Fruit fly (Drosophila melanogaster) whole organism, embryonic: ENCODE data around the gene Cep97.

Source experiments
- Adf1 ChIP-seq: fragments of 200-800 bp; sonication (Bioruptor generic); IDR thresholded peaks from 2 replicates; pipeline ENCODE4 v1.3.6; 2022; ENCODE audit warnings: missing biosample characterization, missing genetic modification characterization
- Atf-2 ChIP-seq: fragments of 200-800 bp; sonication (Bioruptor generic); optimal IDR thresholded peaks from 2 replicates; lab custom pipeline; 2016; ENCODE audit warnings: missing biosample characterization, missing genetic modification characterization
- Atf3 ChIP-seq: fragments of 200-800 bp; sonication (Bioruptor generic); optimal IDR thresholded peaks from 3 replicates; lab custom pipeline; 2016; ENCODE audit warnings: missing biosample characterization, missing genetic modification characterization
- CG10979 ChIP-seq: fragments of 200-800 bp; sonication (Bioruptor generic); optimal IDR thresholded peaks from 2 replicates; lab custom pipeline; 2018; ENCODE audit warnings: missing biosample characterization, mild to moderate bottlenecking, missing genetic modification characterization, moderate library complexity
- CG11085 ChIP-seq: fragments of 200-800 bp; sonication (Bioruptor generic); IDR thresholded peaks from 2 replicates; pipeline ENCODE4 v1.3.6; 2022; ENCODE audit warnings: missing biosample characterization, missing genetic modification characterization
- CG11247 ChIP-seq: fragments of 200-800 bp; sonication (Bioruptor generic); IDR thresholded peaks from 2 replicates; pipeline ENCODE4 v1.3.6; 2022; ENCODE audit warnings: missing biosample characterization, missing genetic modification characterization
- CG11398 ChIP-seq: fragments of 200-800 bp; sonication (Bioruptor generic); optimal IDR thresholded peaks from 2 replicates; lab custom pipeline; 2016; ENCODE audit warnings: missing biosample characterization, missing genetic modification characterization
- CG12219 ChIP-seq: fragments of 200-800 bp; sonication (Bioruptor generic); optimal IDR thresholded peaks from 3 replicates; lab custom pipeline; 2018; ENCODE audit warnings: missing biosample characterization, mild to moderate bottlenecking, missing genetic modification characterization
- CG12299 ChIP-seq: fragments of 200-800 bp; sonication (Bioruptor generic); optimal IDR thresholded peaks from 2 replicates; lab custom pipeline; 2018; ENCODE audit warnings: missing biosample characterization, mild to moderate bottlenecking, missing genetic modification characterization
- CG13894 ChIP-seq: fragments of 200-800 bp; sonication (Bioruptor generic); optimal IDR thresholded peaks from 3 replicates; lab custom pipeline; 2018; ENCODE audit warnings: missing biosample characterization, mild to moderate bottlenecking, missing genetic modification characterization, moderate library complexity
- CG1529 ChIP-seq: fragments of 200-800 bp; sonication (Bioruptor generic); optimal IDR thresholded peaks from 3 replicates; lab custom pipeline; 2018; ENCODE audit warnings: missing biosample characterization, missing genetic modification characterization
- CG16813 ChIP-seq: fragments of 200-800 bp; sonication (Bioruptor generic); IDR thresholded peaks from 3 replicates; pipeline ENCODE4 v1.3.6; 2022; ENCODE audit warnings: missing biosample characterization, missing genetic modification characterization; ENCODE audit not compliant: partially characterized antibody
- CG17912 ChIP-seq: fragments of 200-800 bp; sonication (Bioruptor generic); optimal IDR thresholded peaks from 2 replicates; lab custom pipeline; 2018; ENCODE audit warnings: missing biosample characterization, mild to moderate bottlenecking, missing genetic modification characterization
- CG1792 ChIP-seq: fragments of 200-800 bp; sonication (Bioruptor generic); optimal IDR thresholded peaks from 2 replicates; lab custom pipeline; 2016; ENCODE audit warnings: missing biosample characterization, missing genetic modification characterization
- CG33557 ChIP-seq: fragments of 200-800 bp; sonication (Bioruptor generic); optimal IDR thresholded peaks from 2 replicates; lab custom pipeline; 2019; ENCODE audit warnings: missing biosample characterization, mild to moderate bottlenecking, missing genetic modification characterization, moderate library complexity
- CG3726 ChIP-seq: fragments of 200-800 bp; sonication (Bioruptor generic); IDR thresholded peaks from 3 replicates; pipeline ENCODE4, ENCODE4 v1.3.6; 2022; ENCODE audit warnings: missing biosample characterization, missing genetic modification characterization
- CG8281 ChIP-seq: fragments of 200-800 bp; sonication (Bioruptor generic); optimal IDR thresholded peaks from 2 replicates; lab custom pipeline; 2018; ENCODE audit warnings: missing biosample characterization, mild to moderate bottlenecking, missing genetic modification characterization, moderate library complexity
- CG8388 ChIP-seq: fragments of 200-800 bp; sonication (Bioruptor generic); optimal IDR thresholded peaks from 2 replicates; lab custom pipeline; 2019; ENCODE audit warnings: missing biosample characterization, mild to moderate bottlenecking, missing genetic modification characterization, moderate library complexity
- Deaf1 ChIP-seq: fragments of 200-800 bp; optimal IDR thresholded peaks from 3 replicates; lab custom pipeline; 2019; ENCODE audit warnings: missing biosample characterization, mild to moderate bottlenecking, missing genetic modification characterization, moderate library complexity
- Dfd ChIP-seq, 2 experiments: fragments of >200 bp; optimal IDR thresholded peaks; 2 replicates each; lab custom pipeline; 2017; ENCODE audit warnings: missing biosample characterization in 2 of 2, missing genetic modification characterization in 2 of 2
- ERR ChIP-seq: fragments of 200-800 bp; sonication (Bioruptor generic); optimal IDR thresholded peaks from 2 replicates; lab custom pipeline; 2016; ENCODE audit warnings: missing biosample characterization, missing genetic modification characterization
- Hr78 ChIP-seq, 2 experiments: fragments of 200-800 bp in 1 of 2; fragments of >200 bp in 1 of 2; sonication (Bioruptor generic) in 1 of 2; optimal IDR thresholded peaks; 2 replicates each; lab custom pipeline; 2017 to 2019; ENCODE audit warnings: missing biosample characterization in 2 of 2, missing genetic modification characterization in 2 of 2, mild to moderate bottlenecking in 1 of 2, moderate library complexity in 1 of 2
- Mrtf ChIP-seq: fragments of 200-800 bp; sonication (Bioruptor generic); IDR thresholded peaks from 3 replicates; pipeline ENCODE4 v1.3.6; 2022; ENCODE audit warnings: missing biosample characterization, missing genetic modification characterization
- Opbp ChIP-seq: fragments of 200-800 bp; sonication (Bioruptor generic); IDR thresholded peaks from 3 replicates; pipeline ENCODE4 v1.3.6; 2022; ENCODE audit warnings: missing biosample characterization, missing genetic modification characterization; ENCODE audit not compliant: partially characterized antibody
- Ptx1 ChIP-seq: fragments of 200-800 bp; sonication (Bioruptor generic); IDR thresholded peaks from 2 replicates; pipeline ENCODE4 v1.3.6; 2022; ENCODE audit warnings: missing biosample characterization, missing genetic modification characterization
- Spps ChIP-seq: fragments of 200-800 bp; sonication (Bioruptor generic); optimal IDR thresholded peaks from 2 replicates; lab custom pipeline; 2018; ENCODE audit warnings: missing biosample characterization, mild to moderate bottlenecking, missing genetic modification characterization
- ash1 ChIP-seq: fragments of 200-800 bp; sonication (Bioruptor generic); optimal IDR thresholded peaks from 2 replicates; lab custom pipeline; 2018; ENCODE audit warnings: missing biosample characterization, mild to moderate bottlenecking, missing genetic modification characterization
- caup ChIP-seq: fragments of 200-800 bp; sonication (Bioruptor generic); optimal IDR thresholded peaks from 3 replicates; lab custom pipeline; 2017; ENCODE audit warnings: missing biosample characterization, mild to moderate bottlenecking, missing genetic modification characterization, moderate library complexity; ENCODE audit not compliant: severe bottlenecking
- chn ChIP-seq: fragments of 200-800 bp; sonication (Bioruptor generic); optimal IDR thresholded peaks from 2 replicates; lab custom pipeline; 2016; ENCODE audit warnings: missing biosample characterization, missing genetic modification characterization
- crol ChIP-seq: fragments of 200-800 bp; sonication (Bioruptor generic); IDR thresholded peaks from 2 replicates; pipeline ENCODE4 v1.3.6; 2022; ENCODE audit warnings: missing biosample characterization, missing genetic modification characterization
- dati ChIP-seq: fragments of 200-800 bp; sonication (Bioruptor generic); IDR thresholded peaks from 2 replicates; pipeline ENCODE4 v1.3.6; 2022; ENCODE audit warnings: missing biosample characterization, missing genetic modification characterization
- disco-r ChIP-seq: fragments of 200-800 bp; sonication (Bioruptor generic); optimal IDR thresholded peaks from 2 replicates; lab custom pipeline; 2016; ENCODE audit warnings: missing biosample characterization, missing genetic modification characterization
- dm ChIP-seq: fragments of 200-800 bp; sonication (Bioruptor generic); optimal IDR thresholded peaks from 3 replicates; lab custom pipeline; 2016; ENCODE audit warnings: missing biosample characterization, missing genetic modification characterization
- dpn ChIP-seq, 2 experiments: fragments of 200-800 bp; sonication (Bioruptor generic); optimal IDR thresholded peaks; 3 replicates each; lab custom pipeline; 2016; ENCODE audit warnings: missing biosample characterization in 2 of 2, missing genetic modification characterization in 2 of 2
- fd102C ChIP-seq: fragments of 200-800 bp; sonication (Bioruptor generic); optimal IDR thresholded peaks from 2 replicates; lab custom pipeline; 2018; ENCODE audit warnings: missing biosample characterization, mild to moderate bottlenecking, missing genetic modification characterization, moderate library complexity
- fd64A ChIP-seq: fragments of 200-800 bp; sonication (Bioruptor generic); optimal IDR thresholded peaks from 3 replicates; lab custom pipeline; 2018; ENCODE audit warnings: missing biosample characterization, mild to moderate bottlenecking, missing genetic modification characterization
- gt ChIP-seq: fragments of 200-800 bp; sonication (Bioruptor generic); IDR thresholded peaks from 2 replicates; pipeline ENCODE4 v1.3.6; 2022; ENCODE audit warnings: missing biosample characterization, missing genetic modification characterization
- klu ChIP-seq: fragments of 200-800 bp; sonication (Bioruptor generic); IDR thresholded peaks from 2 replicates; pipeline ENCODE4 v1.3.6; 2022; ENCODE audit warnings: missing biosample characterization, missing genetic modification characterization
- nerfin-1 ChIP-seq: fragments of 200-800 bp; sonication (Bioruptor generic); optimal IDR thresholded peaks from 3 replicates; lab custom pipeline; 2019; ENCODE audit warnings: missing biosample characterization, mild to moderate bottlenecking, missing genetic modification characterization, moderate library complexity
- p53 ChIP-seq: fragments of 200-800 bp; sonication (Bioruptor generic); optimal IDR thresholded peaks from 2 replicates; lab custom pipeline; 2016; ENCODE audit warnings: missing biosample characterization, missing genetic modification characterization
- ranshi ChIP-seq: fragments of 200-800 bp; sonication (Bioruptor generic); IDR thresholded peaks from 2 replicates; pipeline ENCODE4 v1.3.6; 2022; ENCODE audit warnings: missing biosample characterization, missing genetic modification characterization
- sc ChIP-seq, 3 experiments: fragments of >200 bp in 2 of 3; fragments of 200-800 bp in 1 of 3; sonication (Bioruptor generic) in 1 of 3; optimal IDR thresholded peaks; 2 replicates in 2 of 3; 3 replicates in 1 of 3; lab custom pipeline; 2017; ENCODE audit warnings: mild to moderate bottlenecking in 1 of 3, missing biosample characterization in 1 of 3, missing genetic modification characterization in 1 of 3, missing genetic modification reagents in 1 of 3
- scrt ChIP-seq: fragments of 200-800 bp; sonication (Bioruptor generic); optimal IDR thresholded peaks from 2 replicates; lab custom pipeline; 2018; ENCODE audit warnings: missing biosample characterization, mild to moderate bottlenecking, missing genetic modification characterization, moderate library complexity
- sd ChIP-seq: fragments of 200-800 bp; sonication (Bioruptor generic); optimal IDR thresholded peaks from 3 replicates; lab custom pipeline; 2018; ENCODE audit warnings: missing biosample characterization, mild to moderate bottlenecking, missing genetic modification characterization, moderate library complexity
- sisA ChIP-seq: fragments of 200-800 bp; sonication (Bioruptor generic); IDR thresholded peaks from 2 replicates; pipeline ENCODE4 v1.3.6; 2022; ENCODE audit warnings: missing biosample characterization, missing genetic modification characterization
- slp2 ChIP-seq: fragments of 200-800 bp; sonication (Bioruptor generic); optimal IDR thresholded peaks from 2 replicates; lab custom pipeline; 2016; ENCODE audit warnings: missing biosample characterization, missing genetic modification characterization
- sna ChIP-seq: fragments of 200-800 bp; sonication (Bioruptor generic); IDR thresholded peaks from 2 replicates; pipeline ENCODE4 v1.3.6; 2022; ENCODE audit warnings: missing biosample characterization, missing genetic modification characterization; ENCODE audit not compliant: partially characterized antibody
- tio ChIP-seq: fragments of 200-800 bp; sonication (Bioruptor generic); optimal IDR thresholded peaks from 2 replicates; lab custom pipeline; 2017; ENCODE audit warnings: missing biosample characterization, missing genetic modification characterization, inconsistent platforms
- unc-4 ChIP-seq: fragments of 200-800 bp; sonication (Bioruptor generic); IDR thresholded peaks from 2 replicates; pipeline ENCODE4 v1.3.6; 2022; ENCODE audit warnings: missing biosample characterization, missing genetic modification characterization; ENCODE audit not compliant: partially characterized antibody
- zen2 ChIP-seq: fragments of 200-800 bp; sonication (Bioruptor generic); IDR thresholded peaks from 3 replicates; pipeline ENCODE4 v1.3.6; 2022; ENCODE audit warnings: missing biosample characterization, missing genetic modification characterization; ENCODE audit not compliant: partially characterized antibody
- zfh1 ChIP-seq: fragments of 200-800 bp; sonication (Bioruptor generic); IDR thresholded peaks from 3 replicates; pipeline ENCODE4 v1.3.6; 2022; ENCODE audit warnings: missing biosample characterization, missing genetic modification characterization

Gene Cep97

DNA sequence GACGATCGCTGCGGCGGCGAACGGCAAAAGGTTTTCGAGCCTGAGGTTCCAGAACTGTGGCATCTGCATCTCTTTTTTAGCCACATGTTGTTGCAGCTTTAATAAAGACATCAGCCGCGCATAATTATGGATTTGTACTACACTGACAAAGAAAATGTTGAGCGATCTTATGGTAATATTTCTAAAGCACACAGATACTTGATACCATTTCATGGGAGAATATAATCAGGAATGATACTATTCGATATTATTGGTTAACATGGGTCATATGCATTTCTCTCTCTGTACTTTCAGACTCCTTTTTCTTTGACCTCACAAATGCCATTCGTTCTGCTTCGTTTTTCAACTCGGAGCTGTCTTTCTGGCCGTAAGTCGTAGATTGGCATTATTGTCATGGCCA lies 15.4 kb upstream of the Cep97 start (continued):
- TF ChIP-seq Mrtf (GFP tag; lab: Robert Waterston, UW) (no peak), CG17912 (GFP tag; lab: Kevin White, UChicago) (no peak), gt (GFP tag; lab: Robert Waterston, UW) (no peak), dm (GFP tag; lab: Kevin White, UChicago) (peak; percentile 6), chn (GFP tag; lab: Kevin White, UChicago) (peak; percentile 20), Hr78 (GFP tag; optimal IDR thresholded peaks at IDR 0.05; lab: Kevin White, UChicago) (no peak), disco-r (GFP tag; lab: Kevin White, UChicago) (no peak), dati (GFP tag; lab: Robert Waterston, UW) (no peak), CG12299 (tag; lab: Kevin White, UChicago) (no peak), sisA (peak; percentile 53), Dfd (GFP tag; optimal IDR thresholded peaks at IDR 0.05; lab: Kevin White, UChicago) (no peak), Atf3 (GFP tag; lab: Kevin White, UChicago) (no peak), zen2 (GFP tag; lab: Robert Waterston, UW) (no peak), CG16813 (no peak), CG11398 (GFP tag; lab: Kevin White, UChicago) (no peak), CG3726 (GFP tag; lab: Robert Waterston, UW) (no peak), Atf-2 (peak; percentile 14), CG10979 (peak; percentile 79), tio (peak; percentile 39), caup (GFP tag; lab: Kevin White, UChicago) (no peak), CG1529 (GFP tag; lab: Kevin White, UChicago) (peak; percentile 20), CG12219 (GFP tag; lab: Kevin White, UChicago) (peak; percentile 26), klu (GFP tag; lab: Robert Waterston, UW) (no peak), Deaf1 (tag; lab: Kevin White, UChicago) (no peak), nerfin-1 (tag; lab: Kevin White, UChicago) (peak; percentile 42), Ptx1 (GFP tag; lab: Robert Waterston, UW) (no peak), scrt (GFP tag; lab: Kevin White, UChicago) (no peak), sd (tag; lab: Kevin White, UChicago) (no peak), crol (no peak), CG11085 (no peak), sna (GFP tag; lab: Robert Waterston, UW) (no peak), ash1 (GFP tag; lab: Kevin White, UChicago) (no peak), dpn (GFP tag; optimal IDR thresholded peaks at IDR 0.05; lab: Kevin White, UChicago) (peak; percentile 7 to 19), Spps (tag; lab: Kevin White, UChicago) (peak; percentile 47), Opbp (GFP tag; lab: Robert Waterston, UW) (no peak), p53 (no peak), CG8281 (tag; lab: Kevin White, UChicago) (no peak), CG33557 (peak; percentile 74), fd102C (no peak), fd64A (GFP tag; lab: Kevin White, UChicago) (no peak), Adf1 (GFP tag; lab: Robert Waterston, UW) (no peak), slp2 (GFP tag; lab: Kevin White, UChicago) (peak; percentile 14), CG8388 (GFP tag; lab: Kevin White, UChicago) (peak; percentile 52), ranshi (GFP tag; lab: Robert Waterston, UW) (no peak; the same call in 1 of the 2 replicates), CG1792 (GFP tag; lab: Kevin White, UChicago) (no peak), zfh1 (GFP tag; lab: Robert Waterston, UW) (peak; percentile 75), sc (optimal IDR thresholded peaks at IDR 0.05; lab: Kevin White, UChicago) (no peak), sc (GFP tag; optimal IDR thresholded peaks at IDR 0.05; lab: Kevin White, UChicago) (peak; percentile 35), CG11247 (GFP tag; lab: Robert Waterston, UW) (no peak), CG13894 (tag; lab: Kevin White, UChicago) (no peak), ERR (GFP tag; lab: Kevin White, UChicago) (no peak), unc-4 (GFP tag; lab: Robert Waterston, UW) (no peak)
